Fruit fly (Drosophila melanogaster) whole organism, prepupa: Measurements from ENCODE around the gene rtp.

Experiments used
- CG10669 ChIP-seq: fragments of 200-800 bp; sonication (Bioruptor generic); optimal IDR thresholded peaks from 3 replicates; lab custom pipeline; 2018; ENCODE audit warnings: missing biosample characterization, mild to moderate bottlenecking, missing genetic modification characterization, moderate library complexity
- CG11294 ChIP-seq: fragments of 200-800 bp; sonication (Bioruptor generic); IDR thresholded peaks from 2 replicates; pipeline ENCODE4 v1.3.6; 2022; ENCODE audit warnings: missing biosample characterization, missing genetic modification characterization
- CG11762 ChIP-seq: fragments of 200-800 bp; sonication (Bioruptor generic); optimal IDR thresholded peaks from 3 replicates; lab custom pipeline; 2016; ENCODE audit warnings: missing biosample characterization, missing genetic modification characterization; ENCODE audit not compliant: insufficient read depth
- CG11902 ChIP-seq: fragments of 200-800 bp; sonication (Bioruptor generic); optimal IDR thresholded peaks from 3 replicates; lab custom pipeline; 2016; ENCODE audit warnings: missing biosample characterization, missing genetic modification characterization
- CG15336 ChIP-seq: fragments of 200-800 bp; sonication (Bioruptor generic); IDR thresholded peaks from 2 replicates; pipeline ENCODE4 v1.3.6; 2022; ENCODE audit warnings: missing biosample characterization, missing genetic modification characterization
- CG3032 ChIP-seq: fragments of 200-800 bp; optimal IDR thresholded peaks from 2 replicates; lab custom pipeline; 2019; ENCODE audit warnings: missing biosample characterization, mild to moderate bottlenecking, missing genetic modification characterization, moderate library complexity
- CG32006 ChIP-seq: fragments of 200-800 bp; sonication (Bioruptor generic); optimal IDR thresholded peaks from 3 replicates; lab custom pipeline; 2017; ENCODE audit warnings: missing biosample characterization, mild to moderate bottlenecking, missing genetic modification characterization
- CG34406 ChIP-seq: fragments of 200-800 bp; sonication (Bioruptor generic); optimal IDR thresholded peaks from 3 replicates; lab custom pipeline; 2016; ENCODE audit warnings: missing biosample characterization, missing genetic modification characterization
- CG3919 ChIP-seq: fragments of 200-800 bp; sonication (Bioruptor generic); optimal IDR thresholded peaks from 3 replicates; lab custom pipeline; 2016; ENCODE audit warnings: missing biosample characterization, missing genetic modification characterization
- CG6163 ChIP-seq: fragments of 200-800 bp; sonication (Bioruptor generic); IDR thresholded peaks from 3 replicates; pipeline ENCODE4 v1.3.6; 2022; ENCODE audit warnings: missing biosample characterization, missing genetic modification characterization
- CG6276 ChIP-seq: fragments of 200-800 bp; sonication (Bioruptor generic); optimal IDR thresholded peaks from 2 replicates; lab custom pipeline; 2017; ENCODE audit warnings: missing biosample characterization, mild to moderate bottlenecking, missing genetic modification characterization
- CG6792 ChIP-seq: fragments of 200-800 bp; sonication (Bioruptor generic); optimal IDR thresholded peaks from 3 replicates; lab custom pipeline; 2016; ENCODE audit warnings: missing biosample characterization, missing genetic modification characterization
- CG6808 ChIP-seq: fragments of 200-800 bp; sonication (Bioruptor generic); optimal IDR thresholded peaks from 3 replicates; lab custom pipeline; 2017; ENCODE audit warnings: missing biosample characterization, missing genetic modification characterization, mild to moderate bottlenecking, moderate library complexity, missing genetic modification reagents
- CG6854 ChIP-seq: fragments of 200-800 bp; sonication (Bioruptor generic); optimal IDR thresholded peaks from 2 replicates; lab custom pipeline; 2017; ENCODE audit warnings: missing biosample characterization, mild to moderate bottlenecking, missing genetic modification characterization
- CG7368 ChIP-seq: fragments of 200-800 bp; sonication (Bioruptor generic); optimal IDR thresholded peaks from 3 replicates; lab custom pipeline; 2016; ENCODE audit warnings: missing biosample characterization, missing genetic modification characterization
- CG8319 ChIP-seq: fragments of 200-800 bp; sonication (Bioruptor generic); optimal IDR thresholded peaks from 3 replicates; lab custom pipeline; 2016; ENCODE audit warnings: missing biosample characterization, missing genetic modification characterization
- CG8632 ChIP-seq: fragments of 200-800 bp; sonication (Bioruptor generic); optimal IDR thresholded peaks from 3 replicates; lab custom pipeline; 2016; ENCODE audit warnings: missing biosample characterization, missing genetic modification characterization
- CG9139 ChIP-seq: fragments of 200-800 bp; sonication (Bioruptor generic); optimal IDR thresholded peaks from 3 replicates; lab custom pipeline; 2017; ENCODE audit warnings: missing biosample characterization, mild to moderate bottlenecking, missing genetic modification characterization
- Eip78C ChIP-seq: fragments of 200-800 bp; sonication (Bioruptor generic); peaks from one replicate; lab custom pipeline; 2016; ENCODE audit warnings: missing biosample characterization, missing genetic modification characterization
- Eip93F ChIP-seq: fragments of 200-800 bp; sonication (Bioruptor generic); optimal IDR thresholded peaks from 2 replicates; lab custom pipeline; 2016; ENCODE audit warnings: missing biosample characterization, mild to moderate bottlenecking, missing genetic modification characterization
- Ets21C ChIP-seq: fragments of 200-800 bp; sonication (Bioruptor generic); optimal IDR thresholded peaks from 3 replicates; lab custom pipeline; 2016; ENCODE audit warnings: missing biosample characterization, missing genetic modification characterization
- Gug ChIP-seq: fragments of 200-800 bp; sonication (Bioruptor generic); IDR thresholded peaks from 2 replicates; pipeline ENCODE4 v1.3.6; 2022; ENCODE audit warnings: missing biosample characterization, missing genetic modification characterization
- Hr38 ChIP-seq: sonication (Bioruptor generic); optimal IDR thresholded peaks from 2 replicates; lab custom pipeline; 2016; ENCODE audit warnings: missing biosample characterization, missing genetic modification characterization
- Hr39 ChIP-seq: fragments of 200-800 bp; sonication (Bioruptor generic); optimal IDR thresholded peaks from 2 replicates; lab custom pipeline; 2016; ENCODE audit warnings: missing biosample characterization, missing genetic modification characterization
- Hr4 ChIP-seq: fragments of 200-800 bp; sonication (Bioruptor generic); optimal IDR thresholded peaks from 3 replicates; lab custom pipeline; 2016; ENCODE audit warnings: missing biosample characterization, missing genetic modification characterization
- Lpt ChIP-seq: fragments of 200-800 bp; sonication (Bioruptor generic); optimal IDR thresholded peaks from 3 replicates; lab custom pipeline; 2016; ENCODE audit warnings: missing biosample characterization, missing genetic modification characterization
- Met ChIP-seq: fragments of 200-800 bp; sonication (Bioruptor generic); optimal IDR thresholded peaks from 3 replicates; lab custom pipeline; 2016; ENCODE audit warnings: missing biosample characterization, missing genetic modification characterization
- Sox14 ChIP-seq: fragments of 200-800 bp; sonication (Bioruptor generic); optimal IDR thresholded peaks from 3 replicates; lab custom pipeline; 2016; ENCODE audit warnings: missing biosample characterization, missing genetic modification characterization
- Sox15 ChIP-seq: fragments of 200-800 bp; sonication (Bioruptor generic); optimal IDR thresholded peaks from 3 replicates; lab custom pipeline; 2016; ENCODE audit warnings: missing biosample characterization, missing genetic modification characterization
- achi ChIP-seq: fragments of 200-800 bp; sonication (Bioruptor generic); optimal IDR thresholded peaks from 3 replicates; lab custom pipeline; 2016; ENCODE audit warnings: missing biosample characterization, missing genetic modification characterization
- acj6 ChIP-seq: fragments of 200-800 bp; sonication (Bioruptor generic); optimal IDR thresholded peaks from 3 replicates; lab custom pipeline; 2016; ENCODE audit warnings: missing biosample characterization, missing genetic modification characterization
- dac ChIP-seq: fragments of 200-800 bp; sonication (Bioruptor generic); optimal IDR thresholded peaks from 2 replicates; lab custom pipeline; 2017; ENCODE audit warnings: missing biosample characterization, mild to moderate bottlenecking, missing genetic modification characterization
- dsx ChIP-seq: fragments of 200-800 bp; optimal IDR thresholded peaks from 3 replicates; lab custom pipeline; 2019; ENCODE audit warnings: missing biosample characterization, mild to moderate bottlenecking, missing genetic modification characterization, moderate library complexity; ENCODE audit not compliant: poor library complexity, severe bottlenecking
- eg ChIP-seq: fragments of 200-800 bp; sonication (Bioruptor generic); IDR thresholded peaks from 3 replicates; pipeline ENCODE4 v1.3.6; 2022; ENCODE audit warnings: missing biosample characterization, missing genetic modification characterization
- esn ChIP-seq: fragments of 200-800 bp; sonication (Bioruptor generic); optimal IDR thresholded peaks from 2 replicates; lab custom pipeline; 2016; ENCODE audit warnings: missing biosample characterization, mild to moderate bottlenecking, missing genetic modification characterization, moderate library complexity
- fd59A ChIP-seq: fragments of 200-800 bp; sonication (Bioruptor generic); optimal IDR thresholded peaks from 2 replicates; lab custom pipeline; 2017; ENCODE audit warnings: missing biosample characterization, mild to moderate bottlenecking, missing genetic modification characterization, missing genetic modification reagents
- fd85E ChIP-seq: fragments of 200-800 bp; sonication (Bioruptor generic); optimal IDR thresholded peaks from 3 replicates; lab custom pipeline; 2016; ENCODE audit warnings: missing biosample characterization, missing genetic modification characterization
- fkh ChIP-seq: fragments of 200-800 bp; sonication (Bioruptor generic); optimal IDR thresholded peaks from 3 replicates; lab custom pipeline; 2017; ENCODE audit warnings: missing biosample characterization, mild to moderate bottlenecking, missing genetic modification characterization, moderate library complexity
- net ChIP-seq: fragments of 200-800 bp; sonication (Bioruptor generic); optimal IDR thresholded peaks from 3 replicates; lab custom pipeline; 2016; ENCODE audit warnings: missing biosample characterization, missing genetic modification characterization
- pdm3 ChIP-seq: fragments of 200-800 bp; sonication (Bioruptor generic); optimal IDR thresholded peaks from 3 replicates; lab custom pipeline; 2016; ENCODE audit warnings: missing biosample characterization, missing genetic modification characterization
- salr ChIP-seq, 2 experiments: fragments of 200-800 bp; sonication (Bioruptor generic); optimal IDR thresholded peaks; 3 replicates each; lab custom pipeline; 2016 to 2018; ENCODE audit warnings: missing biosample characterization in 2 of 2, missing genetic modification characterization in 2 of 2, mild to moderate bottlenecking in 1 of 2
- ss ChIP-seq, 2 experiments: fragments of 200-800 bp; sonication (Bioruptor generic); optimal IDR thresholded peaks; 2 replicates in 1 of 2; 3 replicates in 1 of 2; lab custom pipeline; 2017 to 2018; ENCODE audit warnings: mild to moderate bottlenecking in 2 of 2, missing biosample characterization in 2 of 2, missing genetic modification characterization in 2 of 2, moderate library complexity in 1 of 2
- svp ChIP-seq: fragments of 200-800 bp; sonication (Bioruptor generic); peaks from one replicate; lab custom pipeline; 2016; ENCODE audit warnings: missing biosample characterization, missing genetic modification characterization
- topi ChIP-seq: fragments of 200-800 bp; sonication (Bioruptor generic); optimal IDR thresholded peaks from 3 replicates; lab custom pipeline; 2016; ENCODE audit warnings: missing biosample characterization, missing genetic modification characterization
- vri ChIP-seq: fragments of 200-800 bp; sonication (Bioruptor generic); optimal IDR thresholded peaks from 3 replicates; lab custom pipeline; 2016; ENCODE audit warnings: missing biosample characterization, mild to moderate bottlenecking, missing genetic modification characterization

The rtp gene

DNA sequence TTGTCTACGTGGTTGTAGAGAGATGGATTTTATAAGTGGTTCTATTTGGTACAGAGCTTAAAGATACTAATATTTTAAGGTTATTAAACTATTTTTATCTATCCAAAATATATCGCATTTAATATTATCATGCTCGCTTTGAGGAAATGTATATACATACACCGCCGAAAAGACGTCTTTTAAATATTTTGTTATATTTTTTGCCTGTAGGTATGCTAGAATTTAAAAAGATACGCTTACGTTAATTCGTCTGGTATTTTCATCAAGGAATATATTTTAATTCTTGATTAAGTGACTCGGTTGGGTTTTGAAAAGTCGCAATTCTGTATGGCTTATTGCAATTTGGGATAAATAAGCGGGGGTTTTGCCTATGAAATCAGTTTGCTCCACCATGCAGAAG lies 31.4 kb upstream of the rtp start:
- TF ChIP-seq net (GFP tag; lab: Kevin White, UChicago) (no peak), Eip78C (GFP tag; lab: Kevin White, UChicago) (peak; percentile 43)
- TF ChIP-seq, all 60 proteins: peak for 1

DNA sequence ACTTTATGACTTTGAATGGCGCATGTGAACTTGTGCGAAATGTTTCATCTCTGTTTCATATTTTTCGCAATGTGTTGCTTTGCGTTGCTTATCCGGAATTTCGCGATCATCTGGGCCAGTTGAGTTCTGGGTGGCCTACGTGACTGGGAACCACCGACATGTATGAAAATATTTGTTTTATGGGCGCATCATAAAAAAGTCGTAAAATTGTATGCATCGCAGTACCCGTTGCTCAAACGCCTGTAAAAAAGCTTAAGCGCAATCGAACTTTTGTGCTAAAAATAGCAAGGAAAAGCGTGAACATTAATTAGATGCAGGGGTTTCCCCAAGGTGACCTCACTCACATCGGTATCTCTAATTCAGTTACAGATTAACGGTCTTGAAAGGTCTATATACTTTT lies 29.2 kb upstream of the rtp start:
- TF ChIP-seq Gug (GFP tag; lab: Robert Waterston, UW): no peak
- no peak for TF ChIP-seq CG10669 (GFP tag; lab: Kevin White, UChicago)
- no peak for TF ChIP-seq achi
- no peak for TF ChIP-seq ss (GFP tag; optimal IDR thresholded peaks at IDR 0.05; lab: Kevin White, UChicago)
- TF ChIP-seq CG8632 (GFP tag; lab: Kevin White, UChicago): no peak
- TF ChIP-seq CG11294 (GFP tag; lab: Robert Waterston, UW): no peak
- no peak for TF ChIP-seq CG32006
- TF ChIP-seq Sox14 (GFP tag; lab: Kevin White, UChicago): no peak
- no peak for TF ChIP-seq CG6792 (GFP tag; lab: Kevin White, UChicago)
- TF ChIP-seq net (GFP tag; lab: Kevin White, UChicago): no peak
- TF ChIP-seq dac: no peak
- TF ChIP-seq acj6 (GFP tag; lab: Kevin White, UChicago): no peak
- TF ChIP-seq CG6163: no peak
- no peak for TF ChIP-seq Ets21C (GFP tag; lab: Kevin White, UChicago)
- TF ChIP-seq salr (GFP tag; optimal IDR thresholded peaks at IDR 0.05; lab: Kevin White, UChicago): no peak

DNA sequence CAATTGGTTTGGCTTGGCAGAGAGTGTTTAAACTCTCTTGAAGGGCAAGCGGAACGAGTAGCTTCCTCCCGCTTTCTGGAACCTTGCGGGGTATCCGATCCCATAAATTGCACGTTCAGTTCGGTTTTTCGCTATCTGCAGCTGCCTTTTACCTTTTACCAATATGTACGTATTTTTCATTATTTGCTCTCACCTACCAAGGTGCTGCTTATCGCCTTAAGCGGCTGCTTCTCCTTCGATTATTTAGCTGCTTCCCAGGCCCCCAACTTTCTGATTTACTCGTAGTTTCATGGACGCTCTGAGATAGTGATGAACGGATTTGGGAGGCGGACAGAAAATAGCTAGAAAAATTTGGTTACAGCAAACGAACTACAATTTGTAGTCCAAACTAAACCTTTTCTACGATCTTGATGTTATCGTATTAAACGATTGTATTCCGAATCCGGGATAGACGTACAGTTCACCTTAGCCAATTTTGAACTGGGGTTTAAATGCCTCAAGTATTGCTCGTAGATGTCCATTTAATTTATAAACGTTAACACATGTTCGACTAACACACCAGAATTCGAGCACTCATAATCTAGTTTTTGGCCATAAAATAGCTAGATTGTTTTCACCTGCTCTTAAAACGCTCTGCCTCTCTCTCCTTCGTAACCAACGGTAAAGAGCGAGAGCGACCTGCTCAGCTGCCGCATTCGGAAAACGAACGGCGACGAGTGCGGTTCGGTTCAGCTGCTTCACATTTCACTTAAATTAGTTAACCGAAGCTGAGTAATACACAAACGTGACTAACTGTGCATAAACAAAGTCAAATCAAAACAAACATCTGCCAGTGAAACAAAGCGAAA lies 27.4 kb upstream of the rtp start:
- no peak for TF ChIP-seq CG9139 (GFP tag; lab: Kevin White, UChicago)
- TF ChIP-seq CG10669 (GFP tag; lab: Kevin White, UChicago): peak; percentile 52
- peak; percentile 4 for TF ChIP-seq Sox15 (GFP tag; lab: Kevin White, UChicago)
- TF ChIP-seq fd85E: no peak
- no peak for TF ChIP-seq CG3919 (GFP tag; lab: Kevin White, UChicago)
- no peak for TF ChIP-seq eg (GFP tag; lab: Robert Waterston, UW)
- TF ChIP-seq esn (GFP tag; lab: Kevin White, UChicago): peak; percentile 69
- TF ChIP-seq CG8319 (GFP tag; lab: Kevin White, UChicago): peak; percentile 35
- peak; percentile 64 for TF ChIP-seq CG3032
- peak; percentile 25 for TF ChIP-seq CG11762 (GFP tag; lab: Kevin White, UChicago)
- TF ChIP-seq topi (GFP tag; lab: Kevin White, UChicago): peak; percentile 58
- TF ChIP-seq Eip93F (GFP tag; lab: Kevin White, UChicago): no peak
- TF ChIP-seq fd59A (GFP tag; lab: Kevin White, UChicago): peak; percentile 49
- peak; percentile 4 for TF ChIP-seq dac
- TF ChIP-seq Lpt (GFP tag; lab: Kevin White, UChicago): no peak
- TF ChIP-seq Eip78C (GFP tag; lab: Kevin White, UChicago): peak; percentile 92
- peak; percentile 44 for TF ChIP-seq Ets21C (GFP tag; lab: Kevin White, UChicago)
- TF ChIP-seq vri: peak; percentile 72
- TF ChIP-seq CG11294 (GFP tag; lab: Robert Waterston, UW): no peak
- TF ChIP-seq ss (GFP tag; optimal IDR thresholded peaks at IDR 0.05; lab: Kevin White, UChicago): peak; percentile 13 to 31
- TF ChIP-seq pdm3 (GFP tag; lab: Kevin White, UChicago): peak; percentile 50
- peak; percentile 3 for TF ChIP-seq CG6854 (GFP tag; lab: Kevin White, UChicago)
- TF ChIP-seq Gug (GFP tag; lab: Robert Waterston, UW): no peak
- peak; percentile 7 for TF ChIP-seq CG11902
- TF ChIP-seq Hr39 (GFP tag; lab: Kevin White, UChicago): peak; percentile 49
- no peak for TF ChIP-seq Hr38
- peak; percentile 55 for TF ChIP-seq Met (GFP tag; lab: Kevin White, UChicago)
- TF ChIP-seq CG6163: no peak
- TF ChIP-seq CG6276 (GFP tag; lab: Kevin White, UChicago): peak; percentile 62
- peak in 1 of 2 experiments; percentile 57 for TF ChIP-seq salr (GFP tag; optimal IDR thresholded peaks at IDR 0.05; lab: Kevin White, UChicago)
- peak; percentile 1 for TF ChIP-seq CG8632 (GFP tag; lab: Kevin White, UChicago)
- TF ChIP-seq fkh (GFP tag; lab: Kevin White, UChicago): peak; percentile 56
- peak; percentile 50 for TF ChIP-seq Hr4 (GFP tag; lab: Kevin White, UChicago)
- TF ChIP-seq CG6808: peak; percentile 60
- peak; percentile 55 for TF ChIP-seq CG34406 (GFP tag; lab: Kevin White, UChicago)
- TF ChIP-seq CG15336 (GFP tag; lab: Robert Waterston, UW): no peak
- TF ChIP-seq CG7368 (GFP tag; lab: Kevin White, UChicago): peak; percentile 11
- TF ChIP-seq dsx (GFP tag; lab: Kevin White, UChicago): peak; percentile 10
- TF ChIP-seq svp (GFP tag; lab: Kevin White, UChicago): peak; percentile 85
